Fruit fly (Drosophila melanogaster) whole organism, embryonic: ENCODE results near the gene CG11560.
A peak's percentile ranks its signal among the peaks of the same experiment; 100 is the strongest.

Experiments
- Atf6 ChIP-seq: fragments of 200-800 bp; sonication (Bioruptor generic); IDR thresholded peaks from 2 replicates; pipeline ENCODE4 v1.3.6; 2022; ENCODE audit warnings: missing biosample characterization, missing genetic modification characterization
- Awh ChIP-seq: fragments of 200-800 bp; sonication (Bioruptor generic); IDR thresholded peaks from 2 replicates; pipeline ENCODE4, ENCODE4 v1.3.6; 2022; ENCODE audit warnings: missing biosample characterization, missing genetic modification characterization
- B-H1 ChIP-seq: fragments of 200-800 bp; sonication (Bioruptor generic); IDR thresholded peaks from 3 replicates; pipeline ENCODE4 v1.3.6; 2022; ENCODE audit warnings: missing biosample characterization, missing genetic modification characterization
- CG10654 ChIP-seq: fragments of 200-800 bp; sonication (Bioruptor generic); optimal IDR thresholded peaks from 2 replicates; lab custom pipeline; 2016; ENCODE audit warnings: missing biosample characterization, missing genetic modification characterization
- CG13123 ChIP-seq: fragments of 200-800 bp; sonication (Bioruptor generic); optimal IDR thresholded peaks from 2 replicates; lab custom pipeline; 2016; ENCODE audit warnings: missing biosample characterization, missing genetic modification characterization
- CG17612 ChIP-seq: fragments of 200-800 bp; sonication (Bioruptor generic); IDR thresholded peaks from 2 replicates; pipeline ENCODE4 v1.3.6; 2022; ENCODE audit warnings: missing biosample characterization, missing genetic modification characterization
- CG1832 ChIP-seq: fragments of 200-800 bp; sonication (Bioruptor generic); optimal IDR thresholded peaks from 2 replicates; lab custom pipeline; 2017; ENCODE audit warnings: missing biosample characterization, mild to moderate bottlenecking, missing genetic modification characterization, inconsistent platforms
- CG31388 ChIP-seq: fragments of 200-800 bp; sonication (Bioruptor generic); optimal IDR thresholded peaks from 2 replicates; lab custom pipeline; 2016; ENCODE audit warnings: missing biosample characterization, missing genetic modification characterization
- CG4707 ChIP-seq: fragments of 200-800 bp; sonication (Bioruptor generic); optimal IDR thresholded peaks from 2 replicates; lab custom pipeline; 2018; ENCODE audit warnings: missing biosample characterization, mild to moderate bottlenecking, missing genetic modification characterization, moderate library complexity
- CG4820 ChIP-seq: fragments of 200-800 bp; sonication (Bioruptor generic); optimal IDR thresholded peaks from 3 replicates; lab custom pipeline; 2016; ENCODE audit warnings: missing biosample characterization, missing genetic modification characterization
- CG9437 ChIP-seq: fragments of 200-800 bp; sonication (Bioruptor generic); optimal IDR thresholded peaks from 2 replicates; lab custom pipeline; 2018; ENCODE audit warnings: missing biosample characterization, mild to moderate bottlenecking, missing genetic modification characterization
- Fer1 ChIP-seq: fragments of 200-800 bp; sonication (Bioruptor generic); optimal IDR thresholded peaks from 2 replicates; lab custom pipeline; 2017; ENCODE audit warnings: missing biosample characterization, mild to moderate bottlenecking, missing genetic modification characterization
- Gug ChIP-seq: fragments of 200-800 bp; sonication (Bioruptor generic); IDR thresholded peaks from 4 replicates; pipeline ENCODE4 v1.3.6; 2022; ENCODE audit warnings: missing biosample characterization, missing genetic modification characterization
- HLH3B ChIP-seq: fragments of 200-800 bp; sonication (Bioruptor generic); IDR thresholded peaks from 2 replicates; pipeline ENCODE4 v1.3.6; 2022; ENCODE audit warnings: missing biosample characterization, missing genetic modification characterization
- HLH4C ChIP-seq: fragments of 200-800 bp; sonication (Bioruptor generic); IDR thresholded peaks from 3 replicates; pipeline ENCODE4 v1.3.6; 2022; ENCODE audit warnings: missing biosample characterization, missing genetic modification characterization; ENCODE audit not compliant: partially characterized antibody
- MESR4 ChIP-seq: fragments of 200-800 bp; sonication (Bioruptor generic); optimal IDR thresholded peaks from 2 replicates; lab custom pipeline; 2018; ENCODE audit warnings: missing biosample characterization, mild to moderate bottlenecking, missing genetic modification characterization, moderate library complexity
- Med ChIP-seq: fragments of 200-800 bp; sonication (Bioruptor generic); peaks from one replicate; lab custom pipeline; 2016; ENCODE audit warnings: missing biosample characterization, missing genetic modification characterization, mild to moderate bottlenecking, inconsistent platforms, moderate library complexity
- Meics ChIP-seq: fragments of 200-800 bp; sonication (Bioruptor generic); optimal IDR thresholded peaks from 2 replicates; lab custom pipeline; 2017; ENCODE audit warnings: missing biosample characterization, mild to moderate bottlenecking, missing genetic modification characterization
- Mrtf ChIP-seq: fragments of 200-800 bp; sonication (Bioruptor generic); IDR thresholded peaks from 3 replicates; pipeline ENCODE4 v1.3.6; 2022; ENCODE audit warnings: missing biosample characterization, missing genetic modification characterization
- NC2β ChIP-seq: fragments of 200-800 bp; sonication (Bioruptor generic); optimal IDR thresholded peaks from 2 replicates; lab custom pipeline; 2016; ENCODE audit warnings: missing biosample characterization, missing genetic modification characterization
- Nf-YA ChIP-seq: fragments of 200-800 bp; sonication (Bioruptor generic); IDR thresholded peaks from 2 replicates; pipeline ENCODE4 v1.3.6; 2022; ENCODE audit warnings: missing biosample characterization, missing genetic modification characterization
- ab ChIP-seq: fragments of 200-800 bp; sonication (Bioruptor generic); optimal IDR thresholded peaks from 2 replicates; lab custom pipeline; 2016; ENCODE audit warnings: missing biosample characterization, missing genetic modification characterization
- al ChIP-seq: fragments of 200-800 bp; sonication (Bioruptor generic); IDR thresholded peaks from 2 replicates; pipeline ENCODE4 v1.3.6; 2022; ENCODE audit warnings: missing biosample characterization, missing genetic modification characterization
- ash1 ChIP-seq: fragments of 200-800 bp; sonication (Bioruptor generic); optimal IDR thresholded peaks from 2 replicates; lab custom pipeline; 2018; ENCODE audit warnings: missing biosample characterization, mild to moderate bottlenecking, missing genetic modification characterization
- bcd ChIP-seq: fragments of 200-800 bp; sonication (Bioruptor generic); optimal IDR thresholded peaks from 2 replicates; lab custom pipeline; 2017; ENCODE audit warnings: missing biosample characterization, mild to moderate bottlenecking, missing genetic modification characterization
- croc ChIP-seq: fragments of 200-800 bp; sonication (Bioruptor generic); conservative IDR thresholded peaks from 3 replicates; pipeline ENCODE4 v1.3.6; 2022; ENCODE audit warnings: missing biosample characterization, missing genetic modification characterization
- dmrt99B ChIP-seq: fragments of 200-800 bp; sonication (Bioruptor generic); optimal IDR thresholded peaks from 2 replicates; lab custom pipeline; 2018; ENCODE audit warnings: missing biosample characterization, mild to moderate bottlenecking, missing genetic modification characterization, moderate library complexity
- ems ChIP-seq: fragments of 200-800 bp; sonication (Bioruptor generic); optimal IDR thresholded peaks from 3 replicates; lab custom pipeline; 2016; ENCODE audit warnings: missing biosample characterization, missing genetic modification characterization
- ewg ChIP-seq: fragments of 200-800 bp; sonication (Bioruptor generic); optimal IDR thresholded peaks from 3 replicates; lab custom pipeline; 2017; ENCODE audit warnings: mild to moderate bottlenecking, missing biosample characterization, missing genetic modification reagents, missing genetic modification characterization
- exex ChIP-seq: fragments of 200-800 bp; sonication (Bioruptor generic); optimal IDR thresholded peaks from 4 replicates; lab custom pipeline; 2018; ENCODE audit warnings: missing biosample characterization, mild to moderate bottlenecking, missing genetic modification characterization, moderate library complexity
- gce ChIP-seq: fragments of 200-800 bp; sonication (Bioruptor generic); IDR thresholded peaks from 3 replicates; pipeline ENCODE4 v1.3.6; 2022; ENCODE audit warnings: missing biosample characterization, missing genetic modification characterization
- gro ChIP-seq: fragments of 200-800 bp; sonication (Bioruptor generic); optimal IDR thresholded peaks from 2 replicates; lab custom pipeline; 2016; ENCODE audit warnings: missing biosample characterization, missing genetic modification characterization
- inv ChIP-seq: fragments of 200-800 bp; sonication (Bioruptor generic); IDR thresholded peaks from 2 replicates; pipeline ENCODE4 v1.3.6; 2022; ENCODE audit warnings: missing biosample characterization, missing genetic modification characterization; ENCODE audit not compliant: partially characterized antibody
- jing ChIP-seq: fragments of 200-800 bp; sonication (Bioruptor generic); optimal IDR thresholded peaks from 2 replicates; lab custom pipeline; 2018; ENCODE audit warnings: missing biosample characterization, mild to moderate bottlenecking, missing genetic modification characterization
- jumu ChIP-seq: fragments of 200-800 bp; sonication (Bioruptor generic); optimal IDR thresholded peaks from 3 replicates; lab custom pipeline; 2016; ENCODE audit warnings: missing biosample characterization, missing genetic modification characterization
- ken ChIP-seq: fragments of 200-800 bp; sonication (Bioruptor generic); IDR thresholded peaks from 3 replicates; pipeline ENCODE4 v1.3.6; 2022; ENCODE audit warnings: missing biosample characterization, missing genetic modification characterization
- mam ChIP-seq: fragments of 200-800 bp; sonication (Bioruptor generic); optimal IDR thresholded peaks from 3 replicates; lab custom pipeline; 2016; ENCODE audit warnings: missing biosample characterization, missing genetic modification characterization
- pan ChIP-seq, 4 experiments: fragments of >200 bp in 3 of 4; fragments of 200-800 bp in 1 of 4; sonication (Bioruptor generic) in 1 of 4; optimal IDR thresholded peaks in 3 of 4; IDR thresholded peaks in 1 of 4; 2 replicates each; pipeline versions ENCODE4 v1.3.6 to Lab custom; 2017 to 2022; ENCODE audit warnings: missing biosample characterization in 2 of 4, missing genetic modification characterization in 2 of 4, mixed read lengths in 1 of 4
- pfk ChIP-seq: fragments of 200-800 bp; sonication (Bioruptor generic); optimal IDR thresholded peaks from 2 replicates; lab custom pipeline; 2018; ENCODE audit warnings: missing biosample characterization, mild to moderate bottlenecking, missing genetic modification characterization, moderate library complexity
- row ChIP-seq: fragments of 200-800 bp; sonication (Bioruptor generic); IDR thresholded peaks from 3 replicates; pipeline ENCODE4 v1.3.6; 2022; ENCODE audit warnings: missing biosample characterization, missing genetic modification characterization
- shn ChIP-seq: fragments of 200-800 bp; sonication (Bioruptor generic); optimal IDR thresholded peaks from 3 replicates; lab custom pipeline; 2016; ENCODE audit warnings: missing biosample characterization, missing genetic modification characterization
- sim ChIP-seq: fragments of 200-800 bp; sonication (Bioruptor generic); IDR thresholded peaks from 2 replicates; pipeline ENCODE4 v1.3.6; 2022; ENCODE audit warnings: missing biosample characterization, missing genetic modification characterization
- sisA ChIP-seq: fragments of 200-800 bp; sonication (Bioruptor generic); IDR thresholded peaks from 2 replicates; pipeline ENCODE4 v1.3.6; 2022; ENCODE audit warnings: missing biosample characterization, missing genetic modification characterization
- sob ChIP-seq: fragments of 200-800 bp; sonication (Bioruptor generic); IDR thresholded peaks from 2 replicates; pipeline ENCODE4 v1.3.6; 2022; ENCODE audit warnings: missing biosample characterization, missing genetic modification characterization
- ssp ChIP-seq: fragments of 200-800 bp; sonication (Bioruptor generic); IDR thresholded peaks from 2 replicates; pipeline ENCODE4 v1.3.6; 2022; ENCODE audit warnings: missing biosample characterization, missing genetic modification characterization
- sug ChIP-seq: fragments of 200-800 bp; optimal IDR thresholded peaks from 2 replicates; lab custom pipeline; 2019; ENCODE audit warnings: missing biosample characterization, mild to moderate bottlenecking, missing genetic modification characterization, moderate library complexity
- tio ChIP-seq: fragments of 200-800 bp; sonication (Bioruptor generic); optimal IDR thresholded peaks from 2 replicates; lab custom pipeline; 2017; ENCODE audit warnings: missing biosample characterization, missing genetic modification characterization, inconsistent platforms
- tll ChIP-seq, 2 experiments: fragments of 200-800 bp in 1 of 2; fragments of >200 bp in 1 of 2; sonication (Bioruptor generic) in 1 of 2; optimal IDR thresholded peaks; 2 replicates each; lab custom pipeline; 2017 to 2019; ENCODE audit warnings: missing biosample characterization in 2 of 2, missing genetic modification characterization in 2 of 2, mild to moderate bottlenecking in 1 of 2, moderate library complexity in 1 of 2
- ttk ChIP-seq: fragments of 200-800 bp; sonication (Bioruptor generic); IDR thresholded peaks from 2 replicates; pipeline ENCODE4 v2.1.2; 2022; ENCODE audit warnings: missing biosample characterization, missing genetic modification characterization
- z ChIP-seq: fragments of 200-800 bp; sonication (Bioruptor generic); IDR thresholded peaks from 3 replicates; pipeline ENCODE4 v1.3.6; 2022; ENCODE audit warnings: missing biosample characterization, missing genetic modification characterization

Gene CG11560

dm6 chr3L:12124975-12125374, 5.2 kb downstream of the CG11560 start, which contains the start of gene yps (continued):
- peak; percentile 81 for TF ChIP-seq dmrt99B
- peak; percentile 90 for TF ChIP-seq sim (GFP tag; lab: Robert Waterston, UW)
- peak; percentile 100 for TF ChIP-seq Med
- peak; percentile 83 for TF ChIP-seq ems (GFP tag; lab: Kevin White, UChicago)
- TF ChIP-seq CG17612 (GFP tag; lab: Robert Waterston, UW) = peak; percentile 79
- peak; percentile 92 for TF ChIP-seq CG10654 (GFP tag; lab: Kevin White, UChicago)
- TF ChIP-seq sisA = no peak; the same call in 1 of the 2 replicates
- TF ChIP-seq ab (GFP tag; lab: Kevin White, UChicago) = no peak
- TF ChIP-seq gro (GFP tag; lab: Kevin White, UChicago) = peak; percentile 96
- TF ChIP-seq ken (GFP tag; lab: Robert Waterston, UW) = peak; percentile 91
- peak; percentile 95 for TF ChIP-seq sug
- TF ChIP-seq NC2β (GFP tag; lab: Kevin White, UChicago) = peak; percentile 99
- TF ChIP-seq CG4707 = peak; percentile 96
- TF ChIP-seq MESR4 (GFP tag; lab: Kevin White, UChicago) = peak; percentile 98
- TF ChIP-seq tio = no peak
- TF ChIP-seq jumu = peak; percentile 70
- TF ChIP-seq Nf-YA (GFP tag; lab: Robert Waterston, UW) = peak; percentile 92
- TF ChIP-seq z (GFP tag; lab: Robert Waterston, UW) = peak; percentile 73; the same call in 2 of the 3 replicates
- peak; percentile 78 for TF ChIP-seq CG9437 (GFP tag; lab: Kevin White, UChicago)
- TF ChIP-seq ash1 = peak; percentile 99
- TF ChIP-seq pan (optimal IDR thresholded peaks at IDR 0.05; lab: Kevin White, UChicago) = no peak
- peak in 1 of 2 experiments; percentile 93 for TF ChIP-seq pan (GFP tag; optimal IDR thresholded peaks at IDR 0.05 in 1 of 2, IDR thresholded peaks at IDR 0.05 in 1 of 2)
- peak; percentile 80 for TF ChIP-seq ttk
- TF ChIP-seq CG31388 (GFP tag; lab: Kevin White, UChicago) = peak; percentile 23
- peak; percentile 75 for TF ChIP-seq ssp (GFP tag; lab: Robert Waterston, UW)
- peak; percentile 76 for TF ChIP-seq HLH4C
- TF ChIP-seq CG1832 (GFP tag; lab: Kevin White, UChicago) = no peak
- TF ChIP-seq ewg = peak; percentile 87
- TF ChIP-seq croc (GFP tag; lab: Robert Waterston, UW) = peak; percentile 51; the same call in 2 of the 3 replicates
- TF ChIP-seq tll (GFP tag; optimal IDR thresholded peaks at IDR 0.05; lab: Kevin White, UChicago) = peak in 1 of 2 experiments; percentile 62
- TF ChIP-seq Atf6 (GFP tag; lab: Robert Waterston, UW) = peak; percentile 90
- peak; percentile 95 for TF ChIP-seq sob (GFP tag; lab: Robert Waterston, UW)
- peak; percentile 98 for TF ChIP-seq Fer1
- TF ChIP-seq Awh = peak; percentile 92
- peak; percentile 88 for TF ChIP-seq pfk
- TF ChIP-seq Gug (GFP tag; lab: Robert Waterston, UW) = peak; percentile 52; the same call in 2 of the 4 replicates
- no peak; the same call in 1 of the 3 replicates for TF ChIP-seq Mrtf
- peak; percentile 77 for TF ChIP-seq mam (GFP tag; lab: Kevin White, UChicago)
- peak; percentile 87; the same call in 1 of the 2 replicates for TF ChIP-seq HLH3B (GFP tag; lab: Robert Waterston, UW)
- TF ChIP-seq row (GFP tag; lab: Robert Waterston, UW) = peak; percentile 52; the same call in 2 of the 3 replicates
- TF ChIP-seq Meics = peak; percentile 98
- peak; percentile 74; the same call in 2 of the 3 replicates for TF ChIP-seq B-H1 (GFP tag; lab: Robert Waterston, UW)
- TF ChIP-seq bcd = peak; percentile 97
- TF ChIP-seq jing = no peak
- peak; percentile 87 for TF ChIP-seq CG13123 (GFP tag; lab: Kevin White, UChicago)
- peak; percentile 73 for TF ChIP-seq exex
- peak; percentile 68 for TF ChIP-seq inv
- TF ChIP-seq CG4820 (GFP tag; lab: Kevin White, UChicago) = peak; percentile 67
- TF ChIP-seq gce (GFP tag; lab: Robert Waterston, UW) = peak; percentile 95; the same call in 2 of the 3 replicates
- TF ChIP-seq al = peak; percentile 73
- TF ChIP-seq shn (GFP tag; lab: Kevin White, UChicago) = peak; percentile 93
